Worm (Caenorhabditis elegans) whole organism, mixed stage, embryonic: Measurements from ENCODE around the gene nprl-2.

Source experiments
- M03D4.4 ChIP-seq: sonication (generic microtip); optimal IDR thresholded peaks from 2 replicates; lab custom pipeline; 2017; ENCODE audit warnings: mild to moderate bottlenecking, missing genetic modification characterization, missing compliant biosample characterization
- bed-3 ChIP-seq: fragments of 200-800 bp; sonication (Bioruptor generic); optimal IDR thresholded peaks from 3 replicates; lab custom pipeline; 2018; ENCODE audit warnings: mild to moderate bottlenecking, missing genetic modification characterization, moderate library complexity, missing compliant biosample characterization
- blmp-1 ChIP-seq: fragments of 150-350 bp; optimal IDR thresholded peaks from 2 replicates; lab custom pipeline; 2014; ENCODE audit warnings: missing biosample characterization, missing genetic modification characterization
- ceh-39 ChIP-seq: fragments of 150-350 bp; optimal IDR thresholded peaks from 2 replicates; lab custom pipeline; 2014; ENCODE audit warnings: missing biosample characterization, missing genetic modification characterization
- ceh-43 ChIP-seq: fragments of 200-800 bp; sonication (Bioruptor generic); optimal IDR thresholded peaks from 2 replicates; lab custom pipeline; 2018; ENCODE audit warnings: mild to moderate bottlenecking, missing genetic modification characterization, moderate library complexity, missing compliant biosample characterization
- ces-1 ChIP-seq: fragments of 150-350 bp; optimal IDR thresholded peaks from 2 replicates; lab custom pipeline; 2014; ENCODE audit warnings: missing biosample characterization, missing genetic modification reagents, missing genetic modification characterization
- cnd-1 ChIP-seq: fragments of 200-800 bp; sonication (Bioruptor generic); optimal IDR thresholded peaks from 2 replicates; lab custom pipeline; 2018; ENCODE audit warnings: mild to moderate bottlenecking, missing genetic modification characterization, missing compliant biosample characterization
- drap-1 ChIP-seq: fragments of 200-800 bp; sonication (Bioruptor generic); optimal IDR thresholded peaks from 3 replicates; lab custom pipeline; 2018; ENCODE audit warnings: mild to moderate bottlenecking, missing genetic modification characterization, missing compliant biosample characterization
- elt-1 ChIP-seq: sonication (generic microtip); optimal IDR thresholded peaks from 2 replicates; lab custom pipeline; 2017; ENCODE audit warnings: missing genetic modification characterization, mild to moderate bottlenecking, missing compliant biosample characterization, antibody characterized with exemption, moderate library complexity, borderline replicate concordance; ENCODE audit not compliant: insufficient read depth
- elt-3 ChIP-seq: fragments of 150-350 bp; optimal IDR thresholded peaks from 2 replicates; lab custom pipeline; 2014; ENCODE audit warnings: missing biosample characterization, missing genetic modification characterization
- flh-1 ChIP-seq: fragments of 200-800 bp; sonication (Bioruptor generic); optimal IDR thresholded peaks from 2 replicates; lab custom pipeline; 2018; ENCODE audit warnings: mild to moderate bottlenecking, missing genetic modification characterization, moderate library complexity, missing compliant biosample characterization
- ham-2 ChIP-seq: fragments of 200-800 bp; sonication (Bioruptor generic); optimal IDR thresholded peaks from 2 replicates; lab custom pipeline; 2018; ENCODE audit warnings: mild to moderate bottlenecking, missing genetic modification characterization, missing compliant biosample characterization
- hlh-1 ChIP-seq: fragments of 150-350 bp; optimal IDR thresholded peaks from 2 replicates; lab custom pipeline; 2014; ENCODE audit warnings: missing biosample characterization, missing genetic modification reagents, missing genetic modification characterization
- lin-13 ChIP-seq: fragments of 150-350 bp; optimal IDR thresholded peaks from 2 replicates; lab custom pipeline; 2014; ENCODE audit warnings: missing biosample characterization, missing genetic modification characterization
- lin-32 ChIP-seq: fragments of 200-800 bp; sonication (Bioruptor generic); optimal IDR thresholded peaks from 2 replicates; lab custom pipeline; 2018; ENCODE audit warnings: mild to moderate bottlenecking, missing genetic modification characterization, missing compliant biosample characterization
- lsy-2 ChIP-seq: fragments of 150-350 bp; optimal IDR thresholded peaks from 2 replicates; lab custom pipeline; 2014; ENCODE audit warnings: missing biosample characterization, missing genetic modification characterization
- mab-5 ChIP-seq: fragments of 150-350 bp; optimal IDR thresholded peaks from 2 replicates; lab custom pipeline; 2014; ENCODE audit warnings: missing biosample characterization, missing genetic modification characterization
- mep-1 ChIP-seq: fragments of 150-350 bp; optimal IDR thresholded peaks from 2 replicates; lab custom pipeline; 2017; ENCODE audit warnings: missing biosample characterization, missing genetic modification reagents, missing genetic modification characterization, inconsistent platforms
- mls-2 ChIP-seq: sonication (generic microtip); optimal IDR thresholded peaks from 2 replicates; lab custom pipeline; 2016; ENCODE audit warnings: mild to moderate bottlenecking, missing genetic modification characterization, moderate library complexity, missing compliant biosample characterization
- nhr-12 ChIP-seq: fragments of 150-350 bp; optimal IDR thresholded peaks from 2 replicates; lab custom pipeline; 2014; ENCODE audit warnings: missing biosample characterization, missing genetic modification characterization
- nhr-2 ChIP-seq: fragments of 150-350 bp; optimal IDR thresholded peaks from 2 replicates; lab custom pipeline; 2014; ENCODE audit warnings: missing biosample characterization, missing genetic modification characterization
- nhr-76 ChIP-seq: sonication (generic microtip); optimal IDR thresholded peaks from 2 replicates; lab custom pipeline; 2017; ENCODE audit warnings: missing biosample characterization, missing genetic modification characterization
- pha-4 ChIP-seq: fragments of 150-350 bp; optimal IDR thresholded peaks from 2 replicates; lab custom pipeline; 2018; ENCODE audit warnings: missing biosample characterization, missing genetic modification reagents, missing genetic modification characterization
- sem-2 ChIP-seq: fragments of 200-800 bp; sonication (Bioruptor generic); optimal IDR thresholded peaks from 2 replicates; lab custom pipeline; 2018; ENCODE audit warnings: mild to moderate bottlenecking, missing genetic modification characterization, missing compliant biosample characterization
- sptf-1 ChIP-seq: sonication (generic microtip); optimal IDR thresholded peaks from 2 replicates; lab custom pipeline; 2017; ENCODE audit warnings: mild to moderate bottlenecking, missing genetic modification characterization, moderate library complexity, missing compliant biosample characterization
- unc-120 ChIP-seq: sonication (generic microtip); optimal IDR thresholded peaks from 2 replicates; lab custom pipeline; 2017; ENCODE audit warnings: missing genetic modification characterization, missing compliant biosample characterization; ENCODE audit not compliant: poor library complexity, severe bottlenecking
- unc-62 ChIP-seq: fragments of 150-350 bp; optimal IDR thresholded peaks from 2 replicates; lab custom pipeline; 2014; ENCODE audit warnings: missing biosample characterization, missing genetic modification reagents, missing genetic modification characterization
- zip-8 ChIP-seq: fragments of 150-350 bp; optimal IDR thresholded peaks from 2 replicates; lab custom pipeline; 2014; ENCODE audit warnings: missing biosample characterization, missing genetic modification characterization
- ztf-11 ChIP-seq: fragments of 150-350 bp; optimal IDR thresholded peaks from 2 replicates; lab custom pipeline; 2014; ENCODE audit warnings: missing biosample characterization, missing genetic modification characterization

Gene nprl-2

DNA sequence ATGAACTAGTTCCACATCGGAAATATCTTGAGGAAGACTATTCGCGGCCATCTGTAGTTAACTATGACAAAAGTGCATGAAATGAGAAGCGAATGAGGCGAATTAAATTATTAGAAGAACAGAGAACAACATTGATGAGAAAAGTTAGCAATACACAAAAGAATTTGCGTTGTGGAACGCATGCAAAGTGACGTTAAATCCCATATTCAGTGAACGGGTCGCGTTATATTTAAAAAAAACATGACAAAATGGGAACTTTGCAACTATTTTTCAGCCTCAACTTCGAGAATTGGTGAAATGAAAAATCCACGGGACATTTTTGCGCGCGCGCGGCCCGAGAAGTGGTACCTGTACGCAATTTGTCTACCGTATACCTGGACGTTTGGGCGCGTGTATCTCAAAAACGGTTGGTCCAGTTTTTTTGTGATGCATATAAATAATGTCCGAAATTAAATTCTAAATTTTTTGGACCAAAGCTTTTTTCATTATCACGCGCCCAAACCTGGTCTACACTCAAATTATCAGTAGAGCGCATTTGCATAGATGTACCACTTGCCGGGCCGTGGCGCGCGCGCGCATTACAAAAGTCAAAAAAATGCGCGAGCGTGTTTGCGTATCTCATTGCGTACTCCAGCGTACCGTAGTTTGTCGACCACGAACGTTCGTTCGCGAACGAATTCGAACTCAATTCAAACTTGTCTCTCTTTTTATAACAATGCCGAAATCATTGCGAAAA, 8.6 kb upstream of the nprl-2 start, which contains the start of the genes cdd-2 and oef-1:
cdd-2 (minus strand) TSS at position 51 of the 736 bp plus-strand sequence.
oef-1 (plus strand) TSS at position 575 of the 736 bp plus-strand sequence.
- TF ChIP-seq unc-62 (GFP tag; lab: Kevin White, UChicago) (no peak), blmp-1 (tag; lab: Kevin White, UChicago) (no peak), bed-3 (GFP tag; lab: Kevin White, UChicago) (no peak), sptf-1 (no peak), ceh-43 (GFP tag; lab: Kevin White, UChicago) (no peak), lin-32 (GFP tag; lab: Kevin White, UChicago) (no peak), hlh-1 (tag; lab: Kevin White, UChicago) (no peak), nhr-12 (tag; lab: Kevin White, UChicago) (no peak), ces-1 (GFP tag; lab: Kevin White, UChicago) (no peak), nhr-2 (tag; lab: Kevin White, UChicago) (no peak), mab-5 (tag; lab: Kevin White, UChicago) (no peak), mls-2 (no peak)

- TF ChIP-seq lsy-2 (no peak), mab-5 (tag; lab: Kevin White, UChicago) (no peak), cnd-1 (tag; lab: Kevin White, UChicago) (no peak), drap-1 (GFP tag; lab: Kevin White, UChicago) (no peak), pha-4 (tag; lab: Kevin White, UChicago) (no peak), elt-3 (tag; lab: Kevin White, UChicago) (no peak), nhr-2 (tag; lab: Kevin White, UChicago) (no peak), zip-8 (tag; lab: Kevin White, UChicago) (no peak), lin-13 (tag; lab: Kevin White, UChicago) (no peak), ztf-11 (tag; lab: Kevin White, UChicago) (no peak), sptf-1 (no peak), bed-3 (GFP tag; lab: Kevin White, UChicago) (no peak), mep-1 (tag; lab: Kevin White, UChicago) (no peak), ces-1 (GFP tag; lab: Kevin White, UChicago) (no peak), ham-2 (GFP tag; lab: Kevin White, UChicago) (no peak), elt-1 (tag; lab: Kevin White, UChicago) (no peak), mls-2 (no peak), M03D4.4 (tag; lab: Kevin White, UChicago) (no peak), blmp-1 (tag; lab: Kevin White, UChicago) (no peak)
Measured at ce11 chrIV:7549844-7550243, 6.8 kb upstream of the nprl-2 start.

DNA sequence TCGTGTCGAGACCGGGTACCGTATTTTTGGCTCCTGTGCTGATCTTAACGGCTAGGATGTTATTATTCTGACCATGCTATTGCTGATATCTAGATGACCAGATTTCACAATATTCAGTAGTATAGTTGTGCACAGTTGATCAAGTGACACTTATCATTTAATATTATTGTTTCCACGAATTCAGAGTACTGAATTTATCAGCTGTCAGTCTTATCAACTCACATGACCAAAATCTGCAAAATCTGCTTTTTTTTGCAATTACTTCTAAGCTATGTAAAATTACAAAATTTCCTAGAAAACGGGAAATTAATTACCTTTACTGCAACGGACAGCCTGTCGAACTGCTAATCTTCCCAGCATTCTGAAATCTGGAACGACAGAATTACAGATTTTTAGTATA, 6.2 kb upstream of the nprl-2 start, which contains the start of gene pam-1:
pam-1 (minus strand) TSS at position 368 of the 400 bp plus-strand sequence.
- TF ChIP-seq hlh-1 (tag; lab: Kevin White, UChicago) (no peak), lsy-2 (no peak)

ce11 chrIV:7551254-7551653, 5.4 kb upstream of the nprl-2 start:
- TF ChIP-seq unc-120 (tag; lab: Kevin White, UChicago) (no peak), hlh-1 (tag; lab: Kevin White, UChicago) (no peak), sem-2 (GFP tag; lab: Kevin White, UChicago) (no peak), lsy-2 (no peak)
- TF ChIP-seq, all 35 proteins: peak for 0

DNA sequence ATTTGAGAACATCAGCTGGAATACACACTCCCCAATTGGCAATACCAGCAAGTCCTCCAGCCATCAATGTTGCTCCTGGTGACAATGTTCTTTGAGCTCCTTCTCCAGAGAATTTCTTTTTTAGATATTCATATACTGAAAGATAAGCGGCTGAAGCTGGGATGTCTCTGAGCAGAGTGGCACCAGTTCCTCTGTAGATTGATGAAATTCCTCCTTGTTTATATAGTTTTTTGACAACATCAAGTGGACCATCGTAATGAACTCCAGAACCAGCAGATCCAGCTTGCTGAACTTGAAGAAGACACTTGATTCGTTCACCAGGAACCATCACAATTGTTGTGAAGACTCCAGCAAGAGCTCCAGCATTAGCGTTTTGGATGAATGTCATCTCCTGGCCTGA, 4.5 kb upstream of the nprl-2 start:
- no peak for TF ChIP-seq nhr-76 (tag; lab: Kevin White, UChicago)
- no peak for TF ChIP-seq lin-13 (tag; lab: Kevin White, UChicago)
- TF ChIP-seq pha-4 (tag; lab: Kevin White, UChicago) = no peak
- TF ChIP-seq flh-1 (GFP tag; lab: Kevin White, UChicago) = no peak
- TF ChIP-seq ceh-43 (GFP tag; lab: Kevin White, UChicago) = no peak
- no peak for TF ChIP-seq ceh-39 (tag; lab: Kevin White, UChicago)
- no peak for TF ChIP-seq mls-2
- no peak for TF ChIP-seq hlh-1 (tag; lab: Kevin White, UChicago)
